Fruit fly (Drosophila melanogaster) whole organism, embryonic: ENCODE results near the gene Sfp33A2.

ENCODE experiments used
- Atf3 ChIP-seq: fragments of 200-800 bp; sonication (Bioruptor generic); optimal IDR thresholded peaks from 3 replicates; lab custom pipeline; 2016; ENCODE audit warnings: missing biosample characterization, missing genetic modification characterization
- BEAF-32 ChIP-seq: fragments of 200-800 bp; sonication (Bioruptor generic); optimal IDR thresholded peaks from 3 replicates; lab custom pipeline; 2017; ENCODE audit warnings: missing biosample characterization, missing genetic modification characterization, mild to moderate bottlenecking, moderate library complexity, missing genetic modification reagents
- CG11247 ChIP-seq: fragments of 200-800 bp; sonication (Bioruptor generic); IDR thresholded peaks from 2 replicates; pipeline ENCODE4 v1.3.6; 2022; ENCODE audit warnings: missing biosample characterization, missing genetic modification characterization
- CG11695 ChIP-seq: fragments of 200-800 bp; sonication (Bioruptor generic); IDR thresholded peaks from 3 replicates; pipeline ENCODE4 v1.3.6; 2022; ENCODE audit warnings: missing biosample characterization, missing genetic modification characterization
- CG13424 ChIP-seq: fragments of 200-800 bp; sonication (Bioruptor generic); optimal IDR thresholded peaks from 2 replicates; lab custom pipeline; 2019; ENCODE audit warnings: missing biosample characterization, mild to moderate bottlenecking, missing genetic modification characterization, moderate library complexity
- CG13775 ChIP-seq: fragments of 200-800 bp; sonication (Bioruptor generic); optimal IDR thresholded peaks from 3 replicates; lab custom pipeline; 2017; ENCODE audit warnings: missing biosample characterization, mild to moderate bottlenecking, missing genetic modification characterization
- CG14710 ChIP-seq: fragments of 200-800 bp; sonication (Bioruptor generic); optimal IDR thresholded peaks from 3 replicates; lab custom pipeline; 2019; ENCODE audit warnings: missing biosample characterization, mild to moderate bottlenecking, missing genetic modification characterization, moderate library complexity
- CG1529 ChIP-seq: fragments of 200-800 bp; sonication (Bioruptor generic); optimal IDR thresholded peaks from 3 replicates; lab custom pipeline; 2018; ENCODE audit warnings: missing biosample characterization, missing genetic modification characterization
- CG15601 ChIP-seq: fragments of 200-800 bp; sonication (Bioruptor generic); optimal IDR thresholded peaks from 3 replicates; lab custom pipeline; 2019; ENCODE audit warnings: missing biosample characterization, mild to moderate bottlenecking, missing genetic modification characterization, moderate library complexity
- CG1602 ChIP-seq: fragments of 200-800 bp; sonication (Bioruptor generic); optimal IDR thresholded peaks from 3 replicates; lab custom pipeline; 2016; ENCODE audit warnings: missing biosample characterization, missing genetic modification characterization
- CG17829 ChIP-seq: fragments of 200-800 bp; optimal IDR thresholded peaks from 2 replicates; lab custom pipeline; 2019; ENCODE audit warnings: missing biosample characterization, mild to moderate bottlenecking, missing genetic modification characterization, moderate library complexity
- CG18599 ChIP-seq: fragments of 200-800 bp; sonication (Bioruptor generic); optimal IDR thresholded peaks from 3 replicates; lab custom pipeline; 2017; ENCODE audit warnings: missing biosample characterization, missing genetic modification characterization, mild to moderate bottlenecking, moderate library complexity, missing genetic modification reagents
- CG30020 ChIP-seq: fragments of 200-800 bp; optimal IDR thresholded peaks from 2 replicates; lab custom pipeline; 2019; ENCODE audit warnings: missing biosample characterization, mild to moderate bottlenecking, missing genetic modification characterization, moderate library complexity
- CG30403 ChIP-seq: fragments of 200-800 bp; sonication (Bioruptor generic); optimal IDR thresholded peaks from 3 replicates; lab custom pipeline; 2016; ENCODE audit warnings: missing biosample characterization, missing genetic modification characterization
- CG31441 ChIP-seq: fragments of 200-800 bp; sonication (Bioruptor generic); IDR thresholded peaks from 2 replicates; pipeline ENCODE4 v1.3.6; 2022; ENCODE audit warnings: missing biosample characterization, missing genetic modification characterization
- CG3726 ChIP-seq: fragments of 200-800 bp; sonication (Bioruptor generic); IDR thresholded peaks from 3 replicates; pipeline ENCODE4, ENCODE4 v1.3.6; 2022; ENCODE audit warnings: missing biosample characterization, missing genetic modification characterization
- CG4404 ChIP-seq: fragments of 200-800 bp; sonication (Bioruptor generic); IDR thresholded peaks from 2 replicates; pipeline ENCODE4 v1.3.6; 2022; ENCODE audit warnings: missing biosample characterization, missing genetic modification characterization
- CG7786 ChIP-seq: fragments of 200-800 bp; sonication (Bioruptor generic); optimal IDR thresholded peaks from 2 replicates; lab custom pipeline; 2016; ENCODE audit warnings: missing biosample characterization, missing genetic modification characterization
- CG7963 ChIP-seq: fragments of 200-800 bp; sonication (Bioruptor generic); IDR thresholded peaks from 3 replicates; pipeline ENCODE4 v1.3.6; 2022; ENCODE audit warnings: missing biosample characterization, missing genetic modification characterization; ENCODE audit not compliant: partially characterized antibody
- CG9215 ChIP-seq: fragments of 200-800 bp; sonication (Bioruptor generic); IDR thresholded peaks from 2 replicates; pipeline ENCODE4 v1.3.6; 2022; ENCODE audit warnings: missing biosample characterization, missing genetic modification characterization
- Camta ChIP-seq: fragments of 200-800 bp; sonication (Bioruptor generic); optimal IDR thresholded peaks from 2 replicates; lab custom pipeline; 2016; ENCODE audit warnings: missing biosample characterization, missing genetic modification characterization
- Eip74EF ChIP-seq, 2 experiments: fragments of 200-800 bp in 1 of 2; fragments of >200 bp in 1 of 2; sonication (Bioruptor generic) in 1 of 2; optimal IDR thresholded peaks; 2 replicates each; lab custom pipeline; 2017 to 2019; ENCODE audit warnings: missing biosample characterization in 2 of 2, missing genetic modification characterization in 2 of 2, mild to moderate bottlenecking in 1 of 2, moderate library complexity in 1 of 2
- HLH4C ChIP-seq: fragments of 200-800 bp; sonication (Bioruptor generic); IDR thresholded peaks from 3 replicates; pipeline ENCODE4 v1.3.6; 2022; ENCODE audit warnings: missing biosample characterization, missing genetic modification characterization; ENCODE audit not compliant: partially characterized antibody
- Jarid2 ChIP-seq: fragments of 200-800 bp; sonication (Bioruptor generic); optimal IDR thresholded peaks from 3 replicates; lab custom pipeline; 2017; ENCODE audit warnings: mild to moderate bottlenecking, missing biosample characterization, missing genetic modification reagents, missing genetic modification characterization
- Myb ChIP-seq: fragments of 200-800 bp; sonication (Bioruptor generic); optimal IDR thresholded peaks from 2 replicates; lab custom pipeline; 2016; ENCODE audit warnings: missing biosample characterization, missing genetic modification characterization
- NC2β ChIP-seq: fragments of 200-800 bp; sonication (Bioruptor generic); optimal IDR thresholded peaks from 2 replicates; lab custom pipeline; 2016; ENCODE audit warnings: missing biosample characterization, missing genetic modification characterization
- ase ChIP-seq: fragments of 200-800 bp; sonication (Bioruptor generic); IDR thresholded peaks from 3 replicates; pipeline ENCODE4 v1.3.6; 2022; ENCODE audit warnings: missing biosample characterization, missing genetic modification characterization
- bcd ChIP-seq: fragments of 200-800 bp; sonication (Bioruptor generic); optimal IDR thresholded peaks from 2 replicates; lab custom pipeline; 2017; ENCODE audit warnings: missing biosample characterization, mild to moderate bottlenecking, missing genetic modification characterization
- br ChIP-seq: fragments of >200 bp; optimal IDR thresholded peaks from 2 replicates; lab custom pipeline; 2017
- cas ChIP-seq: fragments of 200-800 bp; sonication (Bioruptor generic); IDR thresholded peaks from 2 replicates; pipeline ENCODE4 v1.3.6; 2022; ENCODE audit warnings: missing biosample characterization, missing genetic modification characterization
- crp ChIP-seq, 2 experiments: fragments of 200-800 bp; sonication (Bioruptor generic); optimal IDR thresholded peaks; 2 replicates in 1 of 2; 3 replicates in 1 of 2; lab custom pipeline; 2017; ENCODE audit warnings: missing biosample characterization in 2 of 2, missing genetic modification characterization in 2 of 2, mild to moderate bottlenecking in 1 of 2, moderate library complexity in 1 of 2
- dan ChIP-seq: fragments of 200-800 bp; sonication (Bioruptor generic); IDR thresholded peaks from 2 replicates; pipeline ENCODE4 v1.3.6; 2022; ENCODE audit warnings: missing biosample characterization, missing genetic modification characterization
- dmrt11E ChIP-seq: fragments of 200-800 bp; sonication (Bioruptor generic); optimal IDR thresholded peaks from 3 replicates; lab custom pipeline; 2018; ENCODE audit warnings: missing biosample characterization, mild to moderate bottlenecking, missing genetic modification characterization, moderate library complexity
- exex ChIP-seq: fragments of 200-800 bp; sonication (Bioruptor generic); optimal IDR thresholded peaks from 4 replicates; lab custom pipeline; 2018; ENCODE audit warnings: missing biosample characterization, mild to moderate bottlenecking, missing genetic modification characterization, moderate library complexity
- fd102C ChIP-seq: fragments of 200-800 bp; sonication (Bioruptor generic); optimal IDR thresholded peaks from 2 replicates; lab custom pipeline; 2018; ENCODE audit warnings: missing biosample characterization, mild to moderate bottlenecking, missing genetic modification characterization, moderate library complexity
- hbn ChIP-seq: fragments of 200-800 bp; sonication (Bioruptor generic); IDR thresholded peaks from 2 replicates; pipeline ENCODE4 v1.3.6; 2022; ENCODE audit warnings: missing biosample characterization, missing genetic modification characterization; ENCODE audit not compliant: partially characterized antibody
- hkb ChIP-seq, 2 experiments: fragments of 200-800 bp in 1 of 2; fragments of >200 bp in 1 of 2; sonication (Bioruptor generic) in 1 of 2; IDR thresholded peaks in 1 of 2; optimal IDR thresholded peaks in 1 of 2; 2 replicates each; pipeline versions ENCODE4 v1.3.6 to Lab custom; 2017 to 2022; ENCODE audit warnings: missing biosample characterization in 1 of 2, missing genetic modification characterization in 1 of 2
- inv ChIP-seq: fragments of 200-800 bp; sonication (Bioruptor generic); IDR thresholded peaks from 2 replicates; pipeline ENCODE4 v1.3.6; 2022; ENCODE audit warnings: missing biosample characterization, missing genetic modification characterization; ENCODE audit not compliant: partially characterized antibody
- lab ChIP-seq: fragments of 200-800 bp; sonication (Bioruptor generic); optimal IDR thresholded peaks from 3 replicates; lab custom pipeline; 2017; ENCODE audit warnings: missing biosample characterization, missing genetic modification characterization, mild to moderate bottlenecking, moderate library complexity, missing genetic modification reagents
- mam ChIP-seq: fragments of 200-800 bp; sonication (Bioruptor generic); optimal IDR thresholded peaks from 3 replicates; lab custom pipeline; 2016; ENCODE audit warnings: missing biosample characterization, missing genetic modification characterization
- nerfin-2 ChIP-seq: fragments of 200-800 bp; sonication (Bioruptor generic); IDR thresholded peaks from 2 replicates; pipeline ENCODE4 v1.3.6; 2022; ENCODE audit warnings: missing biosample characterization, missing genetic modification characterization; ENCODE audit not compliant: partially characterized antibody
- pan ChIP-seq, 4 experiments: fragments of >200 bp in 3 of 4; fragments of 200-800 bp in 1 of 4; sonication (Bioruptor generic) in 1 of 4; optimal IDR thresholded peaks in 3 of 4; IDR thresholded peaks in 1 of 4; 2 replicates each; pipeline versions ENCODE4 v1.3.6 to Lab custom; 2017 to 2022; ENCODE audit warnings: missing biosample characterization in 2 of 4, missing genetic modification characterization in 2 of 4, mixed read lengths in 1 of 4
- shn ChIP-seq: fragments of 200-800 bp; sonication (Bioruptor generic); optimal IDR thresholded peaks from 3 replicates; lab custom pipeline; 2016; ENCODE audit warnings: missing biosample characterization, missing genetic modification characterization
- sob ChIP-seq: fragments of 200-800 bp; sonication (Bioruptor generic); IDR thresholded peaks from 2 replicates; pipeline ENCODE4 v1.3.6; 2022; ENCODE audit warnings: missing biosample characterization, missing genetic modification characterization
- sr ChIP-seq: fragments of 200-800 bp; sonication (Bioruptor generic); IDR thresholded peaks from 3 replicates; pipeline ENCODE4 v1.3.6; 2022; ENCODE audit warnings: missing biosample characterization, missing genetic modification characterization
- unpg ChIP-seq: fragments of 200-800 bp; sonication (Bioruptor generic); optimal IDR thresholded peaks from 3 replicates; lab custom pipeline; 2018; ENCODE audit warnings: missing biosample characterization, mild to moderate bottlenecking, missing genetic modification characterization, moderate library complexity
- vvl ChIP-seq: fragments of 200-800 bp; sonication (Bioruptor generic); IDR thresholded peaks from 2 replicates; pipeline ENCODE4 v1.3.6; 2022; ENCODE audit warnings: missing biosample characterization, missing genetic modification characterization
- wek ChIP-seq: fragments of 200-800 bp; sonication (Bioruptor generic); optimal IDR thresholded peaks from 3 replicates; lab custom pipeline; 2018; ENCODE audit warnings: missing biosample characterization, mild to moderate bottlenecking, missing genetic modification characterization, moderate library complexity
- yki ChIP-seq: fragments of >200 bp; optimal IDR thresholded peaks from 3 replicates; lab custom pipeline; 2018

Sfp33A2 gene

dm6 chr2L:11813665-11814087 lies 23.8 kb upstream of the Sfp33A2 start, which contains the start of gene CycY (continued):
- TF ChIP-seq CG13424 (tag; lab: Kevin White, UChicago) (peak; percentile 14), crp (GFP tag; optimal IDR thresholded peaks at IDR 0.05; lab: Kevin White, UChicago) (no peak), Jarid2 (no peak), sr (no peak), Camta (GFP tag; lab: Kevin White, UChicago) (no peak), dan (no peak), CG1529 (no peak), mam (GFP tag; lab: Kevin White, UChicago) (no peak), CG13775 (peak; percentile 21), bcd (GFP tag; lab: Kevin White, UChicago) (no peak), NC2β (GFP tag; lab: Kevin White, UChicago) (no peak), inv (GFP tag; lab: Robert Waterston, UW) (peak; percentile 56; the same call in 1 of the 2 replicates), CG1602 (peak; percentile 4), CG11695 (GFP tag; lab: Robert Waterston, UW) (no peak), BEAF-32 (peak; percentile 79), vvl (GFP tag; lab: Robert Waterston, UW) (no peak), ase (GFP tag; lab: Robert Waterston, UW) (no peak), dmrt11E (tag; lab: Kevin White, UChicago) (peak; percentile 31), hkb (optimal IDR thresholded peaks at IDR 0.05; lab: Kevin White, UChicago) (no peak), hkb (GFP tag; IDR thresholded peaks at IDR 0.05; lab: Robert Waterston, UW) (no peak), Myb (GFP tag; lab: Kevin White, UChicago) (no peak), unpg (GFP tag; lab: Kevin White, UChicago) (peak; percentile 8), CG30403 (GFP tag; lab: Kevin White, UChicago) (peak; percentile 34), Eip74EF (GFP tag; optimal IDR thresholded peaks at IDR 0.05; lab: Kevin White, UChicago) (no peak), CG9215 (no peak), wek (GFP tag; lab: Kevin White, UChicago) (no peak), CG14710 (tag; lab: Kevin White, UChicago) (peak; percentile 74), hbn (peak; percentile 66), CG11247 (GFP tag; lab: Robert Waterston, UW) (no peak), CG7963 (0 out of 3 replicates have a peak, but pooled peaks have one; percentile 21), yki (lab: Kevin White, UChicago) (no peak), CG17829 (tag; lab: Kevin White, UChicago) (peak; percentile 36), HLH4C (GFP tag; lab: Robert Waterston, UW) (0 out of 3 replicates have a peak, but pooled peaks have one; percentile 47), lab (GFP tag; lab: Kevin White, UChicago) (no peak), pan (optimal IDR thresholded peaks at IDR 0.05; lab: Kevin White, UChicago) (no peak), pan (GFP tag; optimal IDR thresholded peaks at IDR 0.05 in 1 of 2, IDR thresholded peaks at IDR 0.05 in 1 of 2) (no peak), CG30020 (tag; lab: Kevin White, UChicago) (peak; percentile 40), shn (GFP tag; lab: Kevin White, UChicago) (no peak), Atf3 (GFP tag; lab: Kevin White, UChicago) (no peak), fd102C (GFP tag; lab: Kevin White, UChicago) (no peak), CG4404 (GFP tag; lab: Robert Waterston, UW) (no peak), CG18599 (GFP tag; lab: Kevin White, UChicago) (no peak), nerfin-2 (0 out of 2 replicates have a peak, but pooled peaks have one; percentile 46), br (no peak), CG7786 (GFP tag; lab: Kevin White, UChicago) (no peak), cas (no peak), CG3726 (GFP tag; lab: Robert Waterston, UW) (no peak), CG31441 (GFP tag; lab: Robert Waterston, UW) (peak; percentile 38; the same call in 1 of the 2 replicates), exex (no peak), CG15601 (tag; lab: Kevin White, UChicago) (peak; percentile 35), sob (GFP tag; lab: Robert Waterston, UW) (no peak)
